Worm (Caenorhabditis elegans) whole organism, L1 larva: ENCODE measurements around the gene atg-7.

Experiments
- C34B4.2 ChIP-seq: sonication (generic microtip); optimal IDR thresholded peaks from 2 replicates; lab custom pipeline; 2017; ENCODE audit warnings: mild to moderate bottlenecking, missing genetic modification characterization, missing compliant biosample characterization
- Y116A8C.19 ChIP-seq: sonication (generic microtip); optimal IDR thresholded peaks from 2 replicates; lab custom pipeline; 2016; ENCODE audit warnings: missing compliant biosample characterization, missing genetic modification characterization, borderline replicate concordance
- alr-1 ChIP-seq: fragments of 200-800 bp; sonication (Bioruptor generic); optimal IDR thresholded peaks from 2 replicates; lab custom pipeline; 2018; ENCODE audit warnings: borderline replicate concordance, mild to moderate bottlenecking, missing genetic modification characterization, missing compliant biosample characterization
- aly-2 ChIP-seq: fragments of 150-350 bp; optimal IDR thresholded peaks from 2 replicates; lab custom pipeline; 2014; ENCODE audit warnings: missing biosample characterization, missing genetic modification characterization
- blmp-1 ChIP-seq: fragments of 150-350 bp; optimal IDR thresholded peaks from 2 replicates; lab custom pipeline; 2014; ENCODE audit warnings: missing biosample characterization, missing genetic modification characterization
- ceh-82 ChIP-seq, 3 experiments: fragments of 150-350 bp in 1 of 3; sonication (generic microtip) in 2 of 3; optimal IDR thresholded peaks; 2 replicates each; lab custom pipeline; 2014 to 2017; ENCODE audit warnings: missing biosample characterization in 3 of 3, missing genetic modification characterization in 3 of 3
- ceh-90 ChIP-seq: sonication (generic microtip); optimal IDR thresholded peaks from 2 replicates; lab custom pipeline; 2016; ENCODE audit warnings: missing genetic modification characterization, missing compliant biosample characterization
- dpl-1 ChIP-seq, 3 experiments: fragments of 150-350 bp in 2 of 3; sonication (generic microtip) in 1 of 3; optimal IDR thresholded peaks; 2 replicates each; lab custom pipeline; 2014 to 2017; ENCODE audit warnings: missing biosample characterization in 3 of 3, missing genetic modification characterization in 3 of 3, missing genetic modification reagents in 3 of 3
- dsc-1 ChIP-seq: sonication (generic microtip); optimal IDR thresholded peaks from 2 replicates; lab custom pipeline; 2016; ENCODE audit warnings: mild to moderate bottlenecking, missing genetic modification characterization, missing compliant biosample characterization
- efl-3 ChIP-seq: fragments of 200-800 bp; sonication (Bioruptor generic); optimal IDR thresholded peaks from 2 replicates; lab custom pipeline; 2018; ENCODE audit warnings: mild to moderate bottlenecking, missing genetic modification characterization, missing compliant biosample characterization
- elt-2 ChIP-seq: sonication (generic microtip); optimal IDR thresholded peaks from 2 replicates; lab custom pipeline; 2016; ENCODE audit warnings: missing genetic modification characterization, mild to moderate bottlenecking, inconsistent platforms, missing compliant biosample characterization, missing genetic modification reagents
- elt-3 ChIP-seq, 6 experiments: fragments of 150-350 bp in 1 of 6; sonication (generic microtip); optimal IDR thresholded peaks; 2 replicates each; lab custom pipeline; 2017 to 2018; ENCODE audit warnings: missing biosample characterization in 6 of 6, missing genetic modification characterization in 6 of 6, inconsistent platforms in 1 of 6
- ets-5 ChIP-seq: fragments of 200-800 bp; sonication (Bioruptor generic); IDR thresholded peaks from 2 replicates; pipeline ENCODE4 v1.3.6; 2022; ENCODE audit warnings: missing genetic modification characterization, missing compliant biosample characterization
- fkh-10 ChIP-seq: sonication (generic microtip); optimal IDR thresholded peaks from 2 replicates; lab custom pipeline; 2017; ENCODE audit warnings: missing biosample characterization, missing genetic modification reagents, missing genetic modification characterization
- fkh-8 ChIP-seq: sonication (generic microtip); optimal IDR thresholded peaks from 2 replicates; lab custom pipeline; 2016; ENCODE audit warnings: mild to moderate bottlenecking, missing genetic modification characterization, missing compliant biosample characterization
- fos-1 ChIP-seq: fragments of 150-350 bp; optimal IDR thresholded peaks from 2 replicates; lab custom pipeline; 2014; ENCODE audit warnings: missing biosample characterization, missing genetic modification characterization
- hlh-4 ChIP-seq: sonication (generic microtip); optimal IDR thresholded peaks from 2 replicates; lab custom pipeline; 2016; ENCODE audit warnings: mild to moderate bottlenecking, missing genetic modification characterization, missing compliant biosample characterization
- lin-13 ChIP-seq: fragments of 150-350 bp; optimal IDR thresholded peaks from 2 replicates; lab custom pipeline; 2014; ENCODE audit warnings: missing biosample characterization, missing genetic modification reagents, missing genetic modification characterization
- lin-35 ChIP-seq, 2 experiments: fragments of 150-350 bp; optimal IDR thresholded peaks; 2 replicates each; lab custom pipeline; 2014; ENCODE audit warnings: missing biosample characterization in 2 of 2, missing genetic modification characterization in 2 of 2, missing genetic modification reagents in 2 of 2
- lin-39 ChIP-seq: fragments of 150-350 bp; optimal IDR thresholded peaks from 2 replicates; lab custom pipeline; 2014; ENCODE audit warnings: missing biosample characterization, missing genetic modification reagents, missing genetic modification characterization
- lir-3 ChIP-seq: sonication (generic microtip); optimal IDR thresholded peaks from 2 replicates; lab custom pipeline; 2016; ENCODE audit warnings: mild to moderate bottlenecking, missing genetic modification characterization, moderate library complexity, missing compliant biosample characterization; ENCODE audit not compliant: poor library complexity
- mdl-1 ChIP-seq, 2 experiments: fragments of 150-350 bp; optimal IDR thresholded peaks; 2 replicates each; lab custom pipeline; 2014 to 2017; ENCODE audit warnings: missing biosample characterization in 2 of 2, missing genetic modification characterization in 2 of 2, inconsistent platforms in 1 of 2
- mef-2 ChIP-seq: fragments of 150-350 bp; optimal IDR thresholded peaks from 2 replicates; lab custom pipeline; 2014; ENCODE audit warnings: missing biosample characterization, missing genetic modification characterization
- nhr-20 ChIP-seq: sonication (generic microtip); optimal IDR thresholded peaks from 2 replicates; lab custom pipeline; 2016; ENCODE audit warnings: mild to moderate bottlenecking, missing genetic modification characterization, missing compliant biosample characterization
- nhr-237 ChIP-seq: fragments of 150-350 bp; optimal IDR thresholded peaks from 2 replicates; lab custom pipeline; 2014; ENCODE audit warnings: missing biosample characterization, missing genetic modification characterization
- nhr-71 ChIP-seq: sonication (generic microtip); optimal IDR thresholded peaks from 2 replicates; lab custom pipeline; 2016; ENCODE audit warnings: mild to moderate bottlenecking, missing genetic modification characterization, moderate library complexity, missing compliant biosample characterization
- nhr-85 ChIP-seq: sonication (generic microtip); peaks from one replicate; lab custom pipeline; 2016; ENCODE audit warnings: missing genetic modification characterization, inconsistent platforms, missing compliant biosample characterization
- pax-3 ChIP-seq: fragments of 200-800 bp; sonication (Bioruptor generic); optimal IDR thresholded peaks from 2 replicates; lab custom pipeline; 2018; ENCODE audit warnings: mild to moderate bottlenecking, missing genetic modification characterization, moderate library complexity, missing compliant biosample characterization
- rnt-1 ChIP-seq: sonication (generic microtip); optimal IDR thresholded peaks from 2 replicates; lab custom pipeline; 2016; ENCODE audit warnings: mild to moderate bottlenecking, missing genetic modification characterization, moderate library complexity, missing compliant biosample characterization
- snu-23 ChIP-seq: sonication (generic microtip); optimal IDR thresholded peaks from 2 replicates; lab custom pipeline; 2016; ENCODE audit warnings: missing genetic modification characterization, missing compliant biosample characterization
- sup-37 ChIP-seq: fragments of 200-800 bp; sonication (Bioruptor generic); optimal IDR thresholded peaks from 2 replicates; lab custom pipeline; 2018; ENCODE audit warnings: mild to moderate bottlenecking, missing genetic modification characterization, missing compliant biosample characterization
- swsn-7 ChIP-seq: sonication (generic microtip); optimal IDR thresholded peaks from 2 replicates; lab custom pipeline; 2016; ENCODE audit warnings: missing genetic modification characterization, missing compliant biosample characterization
- tbx-2 ChIP-seq: sonication (generic microtip); optimal IDR thresholded peaks from 2 replicates; lab custom pipeline; 2016; ENCODE audit warnings: missing genetic modification characterization, missing compliant biosample characterization
- unc-62 ChIP-seq: fragments of 150-350 bp; optimal IDR thresholded peaks from 2 replicates; lab custom pipeline; 2014; ENCODE audit warnings: missing biosample characterization, missing genetic modification reagents, missing genetic modification characterization
- zag-1 ChIP-seq: fragments of 150-350 bp; optimal IDR thresholded peaks from 2 replicates; lab custom pipeline; 2014; ENCODE audit warnings: missing biosample characterization, missing genetic modification characterization
- ztf-11 ChIP-seq, 2 experiments: sonication (generic microtip); optimal IDR thresholded peaks; 2 replicates each; lab custom pipeline; 2016 to 2017; ENCODE audit warnings: missing genetic modification characterization in 2 of 2, missing biosample characterization in 1 of 2, missing compliant biosample characterization in 1 of 2

The atg-7 gene

ce11 chrIV:11062984-11063613 lies 17.8 kb downstream of the atg-7 start (continued):
- TF ChIP-seq sup-37, result no peak
- peak; percentile 18 for TF ChIP-seq snu-23
- peak; percentile 7 for TF ChIP-seq nhr-20 (tag; lab: Kevin White, UChicago)
- TF ChIP-seq efl-3, result no peak

- TF ChIP-seq alr-1 (tag; lab: Kevin White, UChicago), result no peak
- TF ChIP-seq sup-37, result no peak
- TF ChIP-seq fkh-10, result no peak
- no peak for TF ChIP-seq C34B4.2
- no peak for TF ChIP-seq ceh-82 (tag; optimal IDR thresholded peaks at IDR 0.05; lab: Kevin White, UChicago)
- TF ChIP-seq fos-1 (tag; lab: Kevin White, UChicago), result no peak
- no peak for TF ChIP-seq tbx-2 (tag; lab: Kevin White, UChicago)
- TF ChIP-seq dsc-1, result no peak
- no peak for TF ChIP-seq lin-39 (tag; lab: Kevin White, UChicago)
- TF ChIP-seq ztf-11 (tag; optimal IDR thresholded peaks at IDR 0.05; lab: Kevin White, UChicago), result no peak
- TF ChIP-seq ets-5 (GFP tag; lab: Robert Waterston, UW), result no peak
- TF ChIP-seq dpl-1 (GFP tag; optimal IDR thresholded peaks at IDR 0.05; lab: Kevin White, UChicago), result no peak
- no peak for TF ChIP-seq snu-23
- no peak for TF ChIP-seq Y116A8C.19 (tag; lab: Kevin White, UChicago)
- TF ChIP-seq, all 84 proteins: peak for 0
Measured at ce11 chrIV:11053652-11054317, 27.1 kb downstream of the atg-7 start, which contains the start of the genes F36H1.12 and lin-3. F36H1.12 (minus strand) TSS chrIV:11053702. lin-3 (plus strand) TSS chrIV:11054308.

- TF ChIP-seq nhr-85, result no peak
- no peak for TF ChIP-seq mdl-1 (tag; optimal IDR thresholded peaks at IDR 0.05; lab: Kevin White, UChicago)
- TF ChIP-seq lir-3 (tag; lab: Kevin White, UChicago), result no peak
- no peak for TF ChIP-seq zag-1 (tag; lab: Kevin White, UChicago)
- no peak for TF ChIP-seq lin-13 (GFP tag; lab: Kevin White, UChicago)
- TF ChIP-seq pax-3 (tag; lab: Kevin White, UChicago), result no peak
Measured at ce11 chrIV:11051963-11052362, 28.9 kb downstream of the atg-7 start.

ce11 chrIV:11049806-11050205 lies 31.0 kb downstream of the atg-7 start, which contains the start of gene F36H1.3:
F36H1.3 (plus strand) TSS chrIV:11050128.
- TF ChIP-seq nhr-71 (tag; lab: Kevin White, UChicago) (no peak), lin-35 (GFP tag; optimal IDR thresholded peaks at IDR 0.05; lab: Kevin White, UChicago) (no peak), ceh-90 (no peak), unc-62 (GFP tag; lab: Kevin White, UChicago) (no peak), blmp-1 (no peak), swsn-7 (tag; lab: Kevin White, UChicago) (no peak), mef-2 (tag; lab: Kevin White, UChicago) (no peak), elt-2 (no peak), nhr-237 (tag; lab: Kevin White, UChicago) (no peak), elt-3 (tag; optimal IDR thresholded peaks at IDR 0.05; lab: Kevin White, UChicago) (no peak), rnt-1 (tag; lab: Kevin White, UChicago) (no peak), hlh-4 (tag; lab: Kevin White, UChicago) (no peak), aly-2 (tag; lab: Kevin White, UChicago) (no peak), fkh-8 (tag; lab: Kevin White, UChicago) (no peak), alr-1 (tag; lab: Kevin White, UChicago) (no peak)
